Worm (Caenorhabditis elegans): Measurements from ENCODE around the gene dhs-6.

ce11 chrII:5649236-5650004, 30.3 kb upstream of the dhs-6 start, which contains the start of the genes sam-4, F59E12.17 and zyg-1:
- TF ChIP-seq ama-1 (optimal IDR thresholded peaks at IDR 0.05) (no peak), ahr-1 (tag; optimal IDR thresholded peaks at IDR 0.05) (no peak), elt-2 (tag; optimal IDR thresholded peaks at IDR 0.05) (no peak), tbx-7 (tag; optimal IDR thresholded peaks at IDR 0.05) (peak; percentile 11), nhr-11 (tag; optimal IDR thresholded peaks at IDR 0.05) (no peak), unc-3 (GFP tag; conservative IDR thresholded peaks at IDR 0.05) (no peak), unc-3 (tag; optimal IDR thresholded peaks at IDR 0.05) (no peak), fkh-10 (GFP tag; optimal IDR thresholded peaks at IDR 0.05) (no peak), tbx-2 (tag; optimal IDR thresholded peaks at IDR 0.05) (peak; percentile 70), ceh-30 (tag; optimal IDR thresholded peaks at IDR 0.05) (no peak), eyg-1 (tag; optimal IDR thresholded peaks at IDR 0.05) (no peak), pha-2 (tag; optimal IDR thresholded peaks at IDR 0.05) (no peak)

All from whole organism, late embryonic.